Worm (Caenorhabditis elegans): ENCODE measurements around the gene acr-17.

DNA sequence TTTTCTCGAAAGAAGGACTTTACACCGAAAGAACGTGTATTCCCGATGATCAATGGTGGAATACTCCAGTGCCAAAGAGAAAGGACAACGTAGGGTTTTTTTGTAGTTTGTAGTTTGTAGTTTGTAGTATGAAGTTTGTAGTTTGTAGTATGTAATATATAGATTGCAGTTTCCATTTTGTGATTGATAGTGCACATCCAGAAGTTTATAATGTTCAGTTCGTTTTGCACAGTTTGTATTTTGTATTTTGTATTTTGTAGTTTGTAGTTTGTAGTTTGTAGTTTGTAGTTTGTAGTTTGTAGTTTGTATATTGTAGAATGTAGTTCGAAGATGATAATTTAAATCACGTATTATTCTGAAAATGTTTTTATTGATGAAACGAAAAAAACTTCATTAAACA is 9.0 kb downstream of the acr-17 start:
- TF ChIP-seq nhr-12 (tag; optimal IDR thresholded peaks at IDR 0.05) (no peak), ztf-4 (tag; optimal IDR thresholded peaks at IDR 0.05) (no peak), snpc-4 (tag; optimal IDR thresholded peaks at IDR 0.05) (no peak), lin-15B (tag; optimal IDR thresholded peaks at IDR 0.05) (no peak), nhr-77 (tag; optimal IDR thresholded peaks at IDR 0.05) (no peak), lin-39 (tag; optimal IDR thresholded peaks at IDR 0.05) (no peak)

All from whole organism, L3 larva.